Worm (Caenorhabditis elegans): ENCODE data around the gene nlp-63.

DNA sequence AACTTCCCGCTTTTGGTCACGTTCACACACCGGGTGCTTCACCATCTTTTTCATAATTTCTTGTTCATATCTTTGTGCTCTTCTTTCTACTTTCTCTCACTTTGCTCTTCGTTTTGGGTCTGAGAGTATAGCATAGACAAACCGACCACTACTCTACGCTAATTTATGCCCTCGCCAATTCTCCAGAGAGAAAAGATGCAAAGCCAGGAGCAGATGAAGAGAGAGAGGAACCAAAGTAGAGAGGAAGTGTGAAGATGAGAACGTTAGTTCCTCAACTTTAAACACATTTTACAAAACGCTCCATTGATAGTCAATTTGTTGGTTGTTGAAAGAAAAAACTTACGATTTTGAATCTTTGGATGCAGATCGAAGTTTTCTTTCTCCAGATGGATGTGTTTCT, 12.5 kb downstream of the nlp-63 start:
- TF ChIP-seq ceh-14 (tag; optimal IDR thresholded peaks at IDR 0.05) (no peak), fax-1 (tag; optimal IDR thresholded peaks at IDR 0.05) (no peak), pat-9 (tag; optimal IDR thresholded peaks at IDR 0.05) (no peak), unc-55 (GFP tag; optimal IDR thresholded peaks at IDR 0.05) (no peak), C08G9.2 (tag; optimal IDR thresholded peaks at IDR 0.05) (no peak), pros-1 (tag; optimal IDR thresholded peaks at IDR 0.05) (no peak), ceh-9 (tag; optimal IDR thresholded peaks at IDR 0.05) (no peak), pag-3 (tag; optimal IDR thresholded peaks at IDR 0.05; ENCODE audit: borderline replicate concordance) (no peak), ceh-2 (tag; optimal IDR thresholded peaks at IDR 0.05) (no peak), npax-4 (tag; optimal IDR thresholded peaks at IDR 0.05) (no peak), hlh-8 (tag; optimal IDR thresholded peaks at IDR 0.05) (no peak), ztf-16 (tag; optimal IDR thresholded peaks at IDR 0.05) (no peak), nhr-11 (tag; optimal IDR thresholded peaks at IDR 0.05) (no peak), ttx-3 (tag; optimal IDR thresholded peaks at IDR 0.05) (no peak)
